Fruit fly (Drosophila melanogaster): ENCODE data around the gene Cp7Fb.

The Cp7Fb gene

dm6 chrX:8455019-8455555 is 18.6 kb upstream of the Cp7Fb start, which contains the start of gene org-1 (continued):
- peak; percentile 84 for TF ChIP-seq cato (GFP tag; optimal IDR thresholded peaks at IDR 0.05; ENCODE audit: borderline replicate concordance)
- TF ChIP-seq CG13287 (GFP tag; IDR thresholded peaks at IDR 0.05; ENCODE audit: partially characterized antibody) = no peak
- peak; percentile 97 for TF ChIP-seq dati (GFP tag; IDR thresholded peaks at IDR 0.05)
- TF ChIP-seq Bdp1 (GFP tag; optimal IDR thresholded peaks at IDR 0.05) = peak; percentile 46
- TF ChIP-seq CG4360 (GFP tag; IDR thresholded peaks at IDR 0.05) = peak; percentile 87
- TF ChIP-seq Optix (GFP tag; IDR thresholded peaks at IDR 0.05) = peak; percentile 96
- TF ChIP-seq CG32767 (GFP tag; IDR thresholded peaks at IDR 0.05) = peak; percentile 96
- TF ChIP-seq Dek (tag; optimal IDR thresholded peaks at IDR 0.05) = peak; percentile 91
- TF ChIP-seq her (GFP tag; optimal IDR thresholded peaks at IDR 0.05) = peak; percentile 22
- peak; percentile 76 for TF ChIP-seq CG17912 (GFP tag; optimal IDR thresholded peaks at IDR 0.05)
- TF ChIP-seq CTCF (GFP tag; optimal IDR thresholded peaks at IDR 0.05) = peak; percentile 58
- TF ChIP-seq wor (GFP tag; IDR thresholded peaks at IDR 0.05) = peak; percentile 95
- TF ChIP-seq tll (GFP tag; optimal IDR thresholded peaks at IDR 0.05) = no peak
- TF ChIP-seq CG30403 (GFP tag; optimal IDR thresholded peaks at IDR 0.05) = peak; percentile 92
- peak; percentile 99 for TF ChIP-seq CG34422 (GFP tag; IDR thresholded peaks at IDR 0.05)
- peak; percentile 96 for TF ChIP-seq CG8765 (GFP tag; IDR thresholded peaks at IDR 0.05)
- TF ChIP-seq Dp (GFP tag; optimal IDR thresholded peaks at IDR 0.05) = no peak
- TF ChIP-seq CG14860 (GFP tag; IDR thresholded peaks at IDR 0.05; ENCODE audit: partially characterized antibody) = no peak
- TF ChIP-seq chn (GFP tag; optimal IDR thresholded peaks at IDR 0.05) = peak; percentile 89
- TF ChIP-seq NK7.1 (GFP tag; optimal IDR thresholded peaks at IDR 0.05) = peak; percentile 75
- peak; percentile 95 for TF ChIP-seq CG30431 (GFP tag; optimal IDR thresholded peaks at IDR 0.05)
- no peak for TF ChIP-seq Sin3A (optimal IDR thresholded peaks at IDR 0.05)
- peak; percentile 65 for TF ChIP-seq CG9609 (GFP tag; optimal IDR thresholded peaks at IDR 0.05)
- TF ChIP-seq Nf-YC (tag; optimal IDR thresholded peaks at IDR 0.05) = peak; percentile 96
- peak; percentile 38 for TF ChIP-seq CG7928 (GFP tag; optimal IDR thresholded peaks at IDR 0.05)
- TF ChIP-seq Fer2 (tag; optimal IDR thresholded peaks at IDR 0.05) = peak; percentile 89
- TF ChIP-seq ken (GFP tag; IDR thresholded peaks at IDR 0.05) = peak; percentile 98
- TF ChIP-seq dan (GFP tag; IDR thresholded peaks at IDR 0.05) = peak; percentile 98
- TF ChIP-seq CG17361 (GFP tag; IDR thresholded peaks at IDR 0.05) = peak; percentile 93
- peak; percentile 97 for TF ChIP-seq CG4730 (GFP tag; IDR thresholded peaks at IDR 0.05)
- TF ChIP-seq az2 (GFP tag; optimal IDR thresholded peaks at IDR 0.05) = peak; percentile 95
- peak; percentile 81 for TF ChIP-seq tup (GFP tag; optimal IDR thresholded peaks at IDR 0.05)
- peak; percentile 96 for TF ChIP-seq oc (tag; optimal IDR thresholded peaks at IDR 0.05)
- no peak for TF ChIP-seq prd (optimal IDR thresholded peaks at IDR 0.05)
- TF ChIP-seq prd (GFP tag; IDR thresholded peaks at IDR 0.05) = peak; percentile 99
- TF ChIP-seq bsh (GFP tag; optimal IDR thresholded peaks at IDR 0.05) = peak; percentile 78 to 98
- no peak for TF ChIP-seq CG7963 (GFP tag; IDR thresholded peaks at IDR 0.05; ENCODE audit: partially characterized antibody)
- peak; percentile 80 for TF ChIP-seq Max (GFP tag; optimal IDR thresholded peaks at IDR 0.05)
- TF ChIP-seq gsb-n (tag; optimal IDR thresholded peaks at IDR 0.05) = peak; percentile 95
- peak; percentile 93 for TF ChIP-seq CG11696 (GFP tag; IDR thresholded peaks at IDR 0.05)
- no peak for TF ChIP-seq hb (GFP tag; IDR thresholded peaks at IDR 0.05; ENCODE audit: partially characterized antibody)
- peak; percentile 96 for TF ChIP-seq CG1602 (GFP tag; optimal IDR thresholded peaks at IDR 0.05)
- peak; percentile 94 for TF ChIP-seq trem (tag; optimal IDR thresholded peaks at IDR 0.05)
- peak; percentile 70 for TF ChIP-seq Dip3 (GFP tag; optimal IDR thresholded peaks at IDR 0.05)
- peak; percentile 90 for TF ChIP-seq Lim3 (GFP tag; IDR thresholded peaks at IDR 0.05)
- no peak for TF ChIP-seq cg (GFP tag; optimal IDR thresholded peaks at IDR 0.05)
- peak; percentile 98 for TF ChIP-seq CG6689 (GFP tag; IDR thresholded peaks at IDR 0.05)
- TF ChIP-seq ranshi (GFP tag; IDR thresholded peaks at IDR 0.05) = peak; percentile 98
- peak; percentile 91 for TF ChIP-seq Hsf (GFP tag; optimal IDR thresholded peaks at IDR 0.05)
- peak; percentile 97 for TF ChIP-seq CG11456 (GFP tag; IDR thresholded peaks at IDR 0.05)
- TF ChIP-seq H15 (GFP tag; IDR thresholded peaks at IDR 0.05) = peak; percentile 97
- TF ChIP-seq unc-4 (GFP tag; IDR thresholded peaks at IDR 0.05; ENCODE audit: partially characterized antibody) = no peak

Data from whole organism, embryonic.